Fruit fly (Drosophila melanogaster): ENCODE measurements around the gene ArgRS.

Gene ArgRS

DNA sequence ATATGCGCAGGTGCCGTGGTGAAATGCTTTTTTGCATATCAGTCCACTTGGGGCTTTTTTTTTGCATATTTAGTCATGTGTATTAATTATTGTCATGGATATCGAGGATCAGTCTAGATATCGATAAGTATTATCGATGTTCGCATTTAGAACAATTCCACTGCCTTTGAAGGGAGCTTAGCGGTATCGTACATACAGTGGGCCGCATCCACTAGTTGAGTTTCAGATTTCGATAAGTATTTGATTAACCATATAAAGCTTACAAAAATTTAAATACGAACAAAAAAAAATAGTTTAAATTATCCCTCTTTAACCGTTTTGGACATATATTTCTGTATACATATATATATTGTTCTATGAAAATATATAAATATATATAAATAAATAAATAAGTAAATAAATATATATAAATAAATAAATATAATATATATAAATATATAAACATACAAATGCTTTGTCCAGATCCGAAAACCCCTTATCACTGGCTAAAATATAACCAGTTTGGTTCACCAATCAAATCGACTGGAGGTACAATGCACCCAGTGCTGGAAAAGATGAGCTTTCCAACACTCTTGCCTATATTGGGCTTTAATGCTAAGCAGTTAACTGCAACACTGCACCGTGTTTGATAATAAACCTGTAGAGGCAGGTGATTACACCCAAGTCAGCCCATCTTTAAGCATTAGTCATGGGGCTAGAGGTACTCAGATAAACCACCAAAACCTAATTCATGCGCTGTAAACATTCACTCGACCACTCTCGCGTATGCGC is 40.9 kb downstream of the ArgRS start (continued):
- peak; percentile 70 for TF ChIP-seq HLH4C (GFP tag; IDR thresholded peaks at IDR 0.05; ENCODE audit: partially characterized antibody)
- TF ChIP-seq sug (tag; optimal IDR thresholded peaks at IDR 0.05): peak; percentile 54
- no peak for TF ChIP-seq CG9876 (GFP tag; optimal IDR thresholded peaks at IDR 0.05)
- no peak for TF ChIP-seq CG17612 (GFP tag; IDR thresholded peaks at IDR 0.05)
- no peak for TF ChIP-seq bigmax (GFP tag; optimal IDR thresholded peaks at IDR 0.05)
- no peak for TF ChIP-seq dysf (GFP tag; IDR thresholded peaks at IDR 0.05)
- TF ChIP-seq org-1 (GFP tag; optimal IDR thresholded peaks at IDR 0.05): no peak
- TF ChIP-seq Lpt (GFP tag; optimal IDR thresholded peaks at IDR 0.05): no peak
- TF ChIP-seq nmo (GFP tag; optimal IDR thresholded peaks at IDR 0.05): peak; percentile 22
- no peak for TF ChIP-seq H15 (GFP tag; IDR thresholded peaks at IDR 0.05)
- no peak for TF ChIP-seq CG12299 (tag; optimal IDR thresholded peaks at IDR 0.05)
- TF ChIP-seq z (GFP tag; IDR thresholded peaks at IDR 0.05): no peak
- TF ChIP-seq CG13624 (GFP tag; optimal IDR thresholded peaks at IDR 0.05): no peak
- TF ChIP-seq CG1602 (GFP tag; optimal IDR thresholded peaks at IDR 0.05): no peak
- TF ChIP-seq CG3995 (GFP tag; optimal IDR thresholded peaks at IDR 0.05): no peak
- TF ChIP-seq CG13424 (tag; optimal IDR thresholded peaks at IDR 0.05): peak; percentile 34
- no peak for TF ChIP-seq cas (GFP tag; IDR thresholded peaks at IDR 0.05)
- no peak for TF ChIP-seq bab2 (GFP tag; optimal IDR thresholded peaks at IDR 0.05)
- TF ChIP-seq pfk (GFP tag; optimal IDR thresholded peaks at IDR 0.05): no peak
- TF ChIP-seq lmd (GFP tag; IDR thresholded peaks at IDR 0.05): no peak
- no peak for TF ChIP-seq ham (GFP tag; IDR thresholded peaks at IDR 0.05)
- TF ChIP-seq Taf1 (GFP tag; IDR thresholded peaks at IDR 0.05): no peak
- peak; percentile 56 for TF ChIP-seq CG2129 (GFP tag; IDR thresholded peaks at IDR 0.05; ENCODE audit: partially characterized antibody)
- TF ChIP-seq Six4 (GFP tag; optimal IDR thresholded peaks at IDR 0.05): peak; percentile 17
- TF ChIP-seq CG34224 (GFP tag; IDR thresholded peaks at IDR 0.05; ENCODE audit: partially characterized antibody): peak; percentile 84
- TF ChIP-seq CG2678 (tag; optimal IDR thresholded peaks at IDR 0.05): peak; percentile 48
- TF ChIP-seq Mes4 (GFP tag; optimal IDR thresholded peaks at IDR 0.05): no peak
- TF ChIP-seq jumu (GFP tag; optimal IDR thresholded peaks at IDR 0.05): no peak
- no peak for TF ChIP-seq prd (optimal IDR thresholded peaks at IDR 0.05)
- TF ChIP-seq prd (GFP tag; IDR thresholded peaks at IDR 0.05): no peak
- TF ChIP-seq Bgb (GFP tag; IDR thresholded peaks at IDR 0.05; ENCODE audit: partially characterized antibody): peak; percentile 75
- TF ChIP-seq Pdp1 (GFP tag; optimal IDR thresholded peaks at IDR 0.05): no peak
- no peak for TF ChIP-seq insv (GFP tag; optimal IDR thresholded peaks at IDR 0.05)
- TF ChIP-seq HHEX (GFP tag; optimal IDR thresholded peaks at IDR 0.05): no peak
- TF ChIP-seq CG13123 (GFP tag; optimal IDR thresholded peaks at IDR 0.05): no peak
- peak; percentile 5 for TF ChIP-seq CG10209 (GFP tag; optimal IDR thresholded peaks at IDR 0.05)
- TF ChIP-seq CG8281 (tag; optimal IDR thresholded peaks at IDR 0.05): no peak
- TF ChIP-seq CG31388 (GFP tag; optimal IDR thresholded peaks at IDR 0.05): no peak
- TF ChIP-seq Nf-YA (GFP tag; IDR thresholded peaks at IDR 0.05): no peak
- no peak for TF ChIP-seq zfh2 (GFP tag; optimal IDR thresholded peaks at IDR 0.05)
- TF ChIP-seq az2 (GFP tag; optimal IDR thresholded peaks at IDR 0.05): peak; percentile 6
- peak; percentile 23 for TF ChIP-seq NfI (GFP tag; optimal IDR thresholded peaks at IDR 0.05)
- no peak for TF ChIP-seq CG11560 (tag; IDR thresholded peaks at IDR 0.05)
- TF ChIP-seq B-H2 (GFP tag; optimal IDR thresholded peaks at IDR 0.05): peak; percentile 31
- TF ChIP-seq gcm (GFP tag; optimal IDR thresholded peaks at IDR 0.05): peak; percentile 21
- TF ChIP-seq nerfin-1 (tag; optimal IDR thresholded peaks at IDR 0.05): no peak
- TF ChIP-seq CG43689 (GFP tag; IDR thresholded peaks at IDR 0.05): no peak
- no peak for TF ChIP-seq croc (GFP tag; conservative IDR thresholded peaks at IDR 0.05)
- TF ChIP-seq CG6765 (GFP tag; optimal IDR thresholded peaks at IDR 0.05): peak; percentile 34
- TF ChIP-seq CG30403 (GFP tag; optimal IDR thresholded peaks at IDR 0.05): peak; percentile 10
